Worm (Caenorhabditis elegans) whole organism, L2 larva: Measurements from ENCODE around the gene rpl-9.
A peak's percentile ranks its signal among the peaks of the same experiment; 100 is the strongest.

Experiments used
- C34F6.9 ChIP-seq: fragments of 150-350 bp; optimal IDR thresholded peaks from 2 replicates; lab custom pipeline; 2014; ENCODE audit warnings: missing biosample characterization, missing genetic modification characterization
- F13H6.1 ChIP-seq: sonication (generic microtip); optimal IDR thresholded peaks from 2 replicates; lab custom pipeline; 2016; ENCODE audit warnings: missing genetic modification characterization, missing compliant biosample characterization
- Y55F3AM.14 ChIP-seq: fragments of 200-800 bp; sonication (Bioruptor generic); optimal IDR thresholded peaks from 2 replicates; lab custom pipeline; 2018; ENCODE audit warnings: mild to moderate bottlenecking, missing genetic modification characterization, missing compliant biosample characterization
- ZK546.5 ChIP-seq: sonication (generic microtip); optimal IDR thresholded peaks from 2 replicates; lab custom pipeline; 2017; ENCODE audit warnings: missing biosample characterization, missing genetic modification characterization
- alr-1 ChIP-seq: fragments of 150-350 bp; optimal IDR thresholded peaks from 2 replicates; lab custom pipeline; 2014; ENCODE audit warnings: missing biosample characterization, missing genetic modification characterization
- ceh-16 ChIP-seq: fragments of 150-350 bp; optimal IDR thresholded peaks from 2 replicates; lab custom pipeline; 2014; ENCODE audit warnings: missing biosample characterization, missing genetic modification characterization
- ceh-82 ChIP-seq: fragments of 150-350 bp; optimal IDR thresholded peaks from 2 replicates; lab custom pipeline; 2014; ENCODE audit warnings: missing biosample characterization, missing genetic modification characterization
- crh-2 ChIP-seq: sonication (generic microtip); optimal IDR thresholded peaks from 2 replicates; lab custom pipeline; 2017; ENCODE audit warnings: missing biosample characterization, missing genetic modification characterization
- dmd-4 ChIP-seq: sonication (generic microtip); optimal IDR thresholded peaks from 2 replicates; lab custom pipeline; 2017; ENCODE audit warnings: missing biosample characterization, missing genetic modification characterization
- egl-27 ChIP-seq: sonication (generic microtip); optimal IDR thresholded peaks from 3 replicates; lab custom pipeline; 2017; ENCODE audit warnings: missing biosample characterization, missing genetic modification reagents, missing genetic modification characterization
- elt-1 ChIP-seq: fragments of 150-350 bp; optimal IDR thresholded peaks from 2 replicates; lab custom pipeline; 2014; ENCODE audit warnings: missing biosample characterization, missing genetic modification characterization
- fos-1 ChIP-seq: fragments of 150-350 bp; optimal IDR thresholded peaks from 2 replicates; lab custom pipeline; 2014; ENCODE audit warnings: missing biosample characterization, missing genetic modification characterization
- gmeb-1 ChIP-seq: fragments of 150-350 bp; optimal IDR thresholded peaks from 2 replicates; lab custom pipeline; 2014; ENCODE audit warnings: missing biosample characterization, missing genetic modification characterization
- lin-11 ChIP-seq: fragments of 150-350 bp; sonication (generic microtip); optimal IDR thresholded peaks from 2 replicates; lab custom pipeline; 2014; ENCODE audit warnings: missing biosample characterization, missing genetic modification characterization, inconsistent platforms, mixed read lengths
- lin-13 ChIP-seq: fragments of 150-350 bp; optimal IDR thresholded peaks from 2 replicates; lab custom pipeline; 2014; ENCODE audit warnings: missing biosample characterization, missing genetic modification reagents, missing genetic modification characterization
- lin-39 ChIP-seq: fragments of 150-350 bp; optimal IDR thresholded peaks from 2 replicates; lab custom pipeline; 2014; ENCODE audit warnings: missing biosample characterization, missing genetic modification reagents, missing genetic modification characterization
- lsy-2 ChIP-seq, 2 experiments: fragments of 150-350 bp in 1 of 2; sonication (generic microtip) in 1 of 2; optimal IDR thresholded peaks; 2 replicates each; lab custom pipeline; 2014 to 2017; ENCODE audit warnings: missing biosample characterization in 2 of 2, missing genetic modification characterization in 2 of 2
- mab-5 ChIP-seq: fragments of 150-350 bp; optimal IDR thresholded peaks from 2 replicates; lab custom pipeline; 2014; ENCODE audit warnings: missing biosample characterization, missing genetic modification characterization
- mbf-1 ChIP-seq: sonication (generic microtip); optimal IDR thresholded peaks from 2 replicates; lab custom pipeline; 2017; ENCODE audit warnings: missing biosample characterization, missing genetic modification characterization
- mdl-1 ChIP-seq, 2 experiments: fragments of 150-350 bp in 1 of 2; sonication (generic microtip) in 1 of 2; optimal IDR thresholded peaks; 2 replicates each; lab custom pipeline; 2017; ENCODE audit warnings: missing biosample characterization in 2 of 2, missing genetic modification characterization in 2 of 2
- nhr-10 ChIP-seq: sonication (generic microtip); optimal IDR thresholded peaks from 2 replicates; lab custom pipeline; 2017; ENCODE audit warnings: missing biosample characterization, missing genetic modification characterization
- nhr-11 ChIP-seq: fragments of 150-350 bp; optimal IDR thresholded peaks from 2 replicates; lab custom pipeline; 2014; ENCODE audit warnings: missing biosample characterization, missing genetic modification characterization
- nhr-12 ChIP-seq: fragments of 150-350 bp; optimal IDR thresholded peaks from 2 replicates; lab custom pipeline; 2014; ENCODE audit warnings: missing biosample characterization, missing genetic modification characterization
- nhr-129 ChIP-seq: fragments of 150-350 bp; optimal IDR thresholded peaks from 2 replicates; lab custom pipeline; 2014; ENCODE audit warnings: missing biosample characterization, missing genetic modification characterization
- nhr-21 ChIP-seq: fragments of 150-350 bp; optimal IDR thresholded peaks from 2 replicates; lab custom pipeline; 2014; ENCODE audit warnings: missing biosample characterization, missing genetic modification characterization
- nhr-23 ChIP-seq: fragments of 150-350 bp; optimal IDR thresholded peaks from 2 replicates; lab custom pipeline; 2014; ENCODE audit warnings: missing biosample characterization, missing genetic modification reagents, missing genetic modification characterization
- nhr-237 ChIP-seq: fragments of 150-350 bp; optimal IDR thresholded peaks from 2 replicates; lab custom pipeline; 2014; ENCODE audit warnings: missing biosample characterization, missing genetic modification characterization
- nhr-25 ChIP-seq: fragments of 150-350 bp; sonication (generic microtip); optimal IDR thresholded peaks from 3 replicates; lab custom pipeline; 2014; ENCODE audit warnings: missing biosample characterization, missing genetic modification characterization
- nhr-6 ChIP-seq: fragments of 150-350 bp; optimal IDR thresholded peaks from 2 replicates; lab custom pipeline; 2014; ENCODE audit warnings: missing biosample characterization, missing genetic modification characterization
- nhr-77 ChIP-seq: fragments of 150-350 bp; optimal IDR thresholded peaks from 2 replicates; lab custom pipeline; 2014; ENCODE audit warnings: missing biosample characterization, missing genetic modification characterization
- peb-1 ChIP-seq: fragments of 150-350 bp; optimal IDR thresholded peaks from 2 replicates; lab custom pipeline; 2014; ENCODE audit warnings: missing biosample characterization, missing genetic modification characterization
- sem-4 ChIP-seq: fragments of 150-350 bp; optimal IDR thresholded peaks from 2 replicates; lab custom pipeline; 2014; ENCODE audit warnings: missing biosample characterization, missing genetic modification reagents, missing genetic modification characterization
- skn-1 ChIP-seq: sonication (generic microtip); optimal IDR thresholded peaks from 2 replicates; lab custom pipeline; 2017; ENCODE audit warnings: missing biosample characterization, missing genetic modification characterization
- sma-3 ChIP-seq: sonication (generic microtip); optimal IDR thresholded peaks from 2 replicates; lab custom pipeline; 2016; ENCODE audit warnings: missing genetic modification reagents, missing genetic modification characterization, missing compliant biosample characterization
- sma-9 ChIP-seq, 2 experiments: fragments of 150-350 bp in 1 of 2; sonication (generic microtip) in 1 of 2; optimal IDR thresholded peaks; 2 replicates each; lab custom pipeline; 2014 to 2016; ENCODE audit warnings: missing genetic modification characterization in 2 of 2, mild to moderate bottlenecking in 1 of 2, missing biosample characterization in 1 of 2, missing compliant biosample characterization in 1 of 2, missing genetic modification reagents in 1 of 2, moderate library complexity in 1 of 2
- snpc-4 ChIP-seq: fragments of 150-350 bp; optimal IDR thresholded peaks from 2 replicates; lab custom pipeline; 2014; ENCODE audit warnings: missing biosample characterization, missing genetic modification characterization
- unc-39 ChIP-seq: fragments of 150-350 bp; optimal IDR thresholded peaks from 2 replicates; lab custom pipeline; 2014; ENCODE audit warnings: missing biosample characterization, missing genetic modification characterization
- unc-55 ChIP-seq: fragments of 150-350 bp; sonication (generic microtip); optimal IDR thresholded peaks from 3 replicates; lab custom pipeline; 2014; ENCODE audit warnings: missing biosample characterization, missing genetic modification reagents, missing genetic modification characterization
- unc-62 ChIP-seq: fragments of 150-350 bp; optimal IDR thresholded peaks from 2 replicates; lab custom pipeline; 2014; ENCODE audit warnings: missing biosample characterization, missing genetic modification reagents, missing genetic modification characterization
- zag-1 ChIP-seq: fragments of 150-350 bp; optimal IDR thresholded peaks from 2 replicates; lab custom pipeline; 2014; ENCODE audit warnings: missing biosample characterization, missing genetic modification characterization
- ztf-1 ChIP-seq: fragments of 200-800 bp; sonication (Bioruptor generic); conservative IDR thresholded peaks from 2 replicates; pipeline ENCODE4 v1.3.6; 2022; ENCODE audit warnings: missing genetic modification characterization, missing compliant biosample characterization
- ztf-11 ChIP-seq: sonication (generic microtip); optimal IDR thresholded peaks from 2 replicates; lab custom pipeline; 2017; ENCODE audit warnings: missing biosample characterization, missing genetic modification characterization
- ztf-4 ChIP-seq: fragments of 150-350 bp; optimal IDR thresholded peaks from 2 replicates; lab custom pipeline; 2014; ENCODE audit warnings: missing biosample characterization, missing genetic modification characterization

Gene rpl-9

DNA sequence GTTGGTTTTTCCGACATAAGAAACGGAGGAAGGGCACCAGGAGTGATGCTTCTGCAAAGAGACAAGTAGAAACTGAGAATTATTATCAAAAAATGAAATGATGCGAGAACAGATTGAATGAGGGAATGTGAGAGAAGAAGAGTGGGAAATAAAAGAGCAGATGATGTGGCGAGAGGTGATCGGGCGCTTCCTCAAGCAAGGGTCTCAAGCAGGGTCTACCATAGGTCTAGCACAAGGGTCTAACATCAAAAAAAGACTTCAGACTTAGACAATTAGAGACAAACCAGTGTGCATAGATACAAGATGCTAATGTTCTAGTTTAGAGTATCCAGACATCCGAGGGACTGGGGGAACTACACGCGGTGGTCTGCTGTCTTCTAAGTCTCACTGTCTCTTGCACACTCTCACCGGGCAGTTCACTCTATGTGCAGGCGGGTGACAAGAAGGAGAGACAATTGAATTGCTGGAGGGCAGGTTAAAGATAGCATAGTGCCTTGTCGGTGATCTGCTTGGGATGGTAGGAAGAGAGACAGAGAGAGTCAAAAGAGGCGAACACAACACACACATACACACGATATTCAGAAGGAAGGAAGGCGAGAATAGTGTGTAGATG is 2.4 kb downstream of the rpl-9 start, which contains the start of gene R13A5.7 (continued):
- no peak for TF ChIP-seq ztf-11
- TF ChIP-seq mbf-1 = no peak
- TF ChIP-seq Y55F3AM.14 (GFP tag; lab: Kevin White, UChicago) = no peak

ce11 chrIII:7566098-7566497 is 6.5 kb downstream of the rpl-9 start, which contains the start of gene ttr-32:
Gene ttr-32, plus strand, starts transcription at chrIII:7566411.
- TF ChIP-seq sma-3 (GFP tag; lab: Kevin White, UChicago) = peak; percentile 41
- TF ChIP-seq snpc-4 = no peak
- peak; percentile 56 for TF ChIP-seq nhr-25 (tag; lab: Kevin White, UChicago)
- no peak for TF ChIP-seq unc-39 (tag; lab: Kevin White, UChicago)

ce11 chrIII:7565247-7565646 is 7.4 kb downstream of the rpl-9 start, which contains the start of gene ttr-8:
Gene ttr-8, minus strand, starts transcription at chrIII:7565347.
- TF ChIP-seq nhr-11 (tag; lab: Kevin White, UChicago) (no peak), sem-4 (no peak), mab-5 (no peak), nhr-12 (no peak), dmd-4 (no peak), nhr-23 (tag; lab: Kevin White, UChicago) (no peak), nhr-6 (tag; lab: Kevin White, UChicago) (no peak), gmeb-1 (no peak), nhr-237 (tag; lab: Kevin White, UChicago) (no peak), C34F6.9 (no peak), alr-1 (tag; lab: Kevin White, UChicago) (no peak), ztf-4 (tag; lab: Kevin White, UChicago) (no peak), lin-13 (GFP tag; lab: Kevin White, UChicago) (no peak), fos-1 (tag; lab: Kevin White, UChicago) (no peak), ceh-82 (tag; lab: Kevin White, UChicago) (no peak), lin-11 (no peak), sma-3 (GFP tag; lab: Kevin White, UChicago) (no peak), ztf-1 (GFP tag; lab: Robert Waterston, UW) (no peak), elt-1 (tag; lab: Kevin White, UChicago) (no peak)

- no peak for TF ChIP-seq ceh-82 (tag; lab: Kevin White, UChicago)
- TF ChIP-seq dmd-4 = no peak
- TF ChIP-seq, all 48 proteins: peak for 0
Observed at ce11 chrIII:7561872-7562271, 10.8 kb downstream of the rpl-9 start, which contains the start of gene lgc-12. Gene lgc-12, plus strand, starts transcription at chrIII:7562172.

ce11 chrIII:7559869-7560268 is 12.8 kb downstream of the rpl-9 start:
- TF ChIP-seq unc-62 (GFP tag; lab: Kevin White, UChicago) = peak; percentile 78
- no peak for TF ChIP-seq Y55F3AM.14 (GFP tag; lab: Kevin White, UChicago)
- TF ChIP-seq sma-9 (GFP tag; optimal IDR thresholded peaks at IDR 0.05; lab: Kevin White, UChicago) = peak; percentile 45
- no peak for TF ChIP-seq sma-9 (tag; optimal IDR thresholded peaks at IDR 0.05; lab: Kevin White, UChicago)
- TF ChIP-seq unc-55 (GFP tag; lab: Kevin White, UChicago) = peak; percentile 22
- TF ChIP-seq F13H6.1 (tag; lab: Kevin White, UChicago) = peak; percentile 68
- peak; percentile 52 for TF ChIP-seq lin-39 (tag; lab: Kevin White, UChicago)
- peak in 1 of 2 experiments; percentile 42 for TF ChIP-seq lsy-2 (tag; optimal IDR thresholded peaks at IDR 0.05; lab: Kevin White, UChicago)
- no peak for TF ChIP-seq gmeb-1
- TF ChIP-seq mdl-1 (tag; optimal IDR thresholded peaks at IDR 0.05; lab: Kevin White, UChicago) = no peak
- TF ChIP-seq nhr-21 (tag; lab: Kevin White, UChicago) = no peak
- no peak for TF ChIP-seq nhr-10 (tag; lab: Kevin White, UChicago)
- TF ChIP-seq nhr-129 (tag; lab: Kevin White, UChicago) = peak; percentile 64
- TF ChIP-seq ztf-11 = no peak
- TF ChIP-seq nhr-77 (tag; lab: Kevin White, UChicago) = no peak
- TF ChIP-seq skn-1 (tag; lab: Kevin White, UChicago) = no peak
- TF ChIP-seq dmd-4 = no peak
- TF ChIP-seq peb-1 = no peak
- TF ChIP-seq ceh-16 (tag; lab: Kevin White, UChicago) = no peak
- peak; percentile 32 for TF ChIP-seq egl-27 (tag; lab: Kevin White, UChicago)
- TF ChIP-seq lin-13 (GFP tag; lab: Kevin White, UChicago) = no peak
- no peak for TF ChIP-seq alr-1 (tag; lab: Kevin White, UChicago)
- TF ChIP-seq ZK546.5 (tag; lab: Kevin White, UChicago) = no peak
- TF ChIP-seq mab-5 = peak; percentile 18
- TF ChIP-seq ztf-4 (tag; lab: Kevin White, UChicago) = no peak
- no peak for TF ChIP-seq crh-2 (tag; lab: Kevin White, UChicago)
- no peak for TF ChIP-seq nhr-23 (tag; lab: Kevin White, UChicago)
- peak; percentile 18 for TF ChIP-seq zag-1 (tag; lab: Kevin White, UChicago)
- TF ChIP-seq C34F6.9 = peak; percentile 19
